Fruit fly (Drosophila melanogaster): ENCODE data around the gene Trc8.

The Trc8 gene

dm6 chr3R:29461846-29462245 lies 41.8 kb downstream of the Trc8 start (continued):
- TF ChIP-seq amos (GFP tag; IDR thresholded peaks at IDR 0.05; ENCODE audit: partially characterized antibody) (no peak), wdn (GFP tag; IDR thresholded peaks at IDR 0.05) (no peak), crc (GFP tag; optimal IDR thresholded peaks at IDR 0.05) (no peak), danr (GFP tag; IDR thresholded peaks at IDR 0.05) (no peak), CG14667 (GFP tag; IDR thresholded peaks at IDR 0.05) (no peak), CG34224 (GFP tag; IDR thresholded peaks at IDR 0.05; ENCODE audit: partially characterized antibody) (no peak), CG17568 (GFP tag; optimal IDR thresholded peaks at IDR 0.05) (no peak), sob (GFP tag; IDR thresholded peaks at IDR 0.05) (no peak), lmd (GFP tag; IDR thresholded peaks at IDR 0.05) (0 out of 2 replicates have a peak, but pooled peaks have one; percentile 6), MTF-1 (GFP tag; optimal IDR thresholded peaks at IDR 0.05; ENCODE audit: borderline replicate concordance) (no peak), CG11398 (GFP tag; optimal IDR thresholded peaks at IDR 0.05) (no peak), CG4360 (GFP tag; IDR thresholded peaks at IDR 0.05) (no peak), Aef1 (GFP tag; IDR thresholded peaks at IDR 0.05) (peak; percentile 29; the same call in 1 of the 3 replicates), Gug (GFP tag; IDR thresholded peaks at IDR 0.05) (no peak), sima (GFP tag; optimal IDR thresholded peaks at IDR 0.05) (no peak), CG18619 (GFP tag; optimal IDR thresholded peaks at IDR 0.05) (no peak), Adf1 (GFP tag; IDR thresholded peaks at IDR 0.05) (no peak), E2f1 (GFP tag; IDR thresholded peaks at IDR 0.05) (no peak), pum (GFP tag; optimal IDR thresholded peaks at IDR 0.05) (no peak), CG11093 (GFP tag; IDR thresholded peaks at IDR 0.05) (no peak), stc (GFP tag; IDR thresholded peaks at IDR 0.05) (0 out of 2 replicates have a peak, but pooled peaks have one; percentile 33), emc (GFP tag; optimal IDR thresholded peaks at IDR 0.05) (no peak), CoRest (tag; optimal IDR thresholded peaks at IDR 0.05) (no peak), CG14050 (GFP tag; IDR thresholded peaks at IDR 0.05) (no peak), CG7839 (tag; optimal IDR thresholded peaks at IDR 0.05) (no peak), CG31224 (GFP tag; IDR thresholded peaks at IDR 0.05) (no peak), ash1 (GFP tag; optimal IDR thresholded peaks at IDR 0.05) (no peak), bab2 (GFP tag; optimal IDR thresholded peaks at IDR 0.05) (no peak), CG16779 (GFP tag; IDR thresholded peaks at IDR 0.05) (0 out of 2 replicates have a peak, but pooled peaks have one; percentile 6), org-1 (GFP tag; optimal IDR thresholded peaks at IDR 0.05) (no peak), tx (GFP tag; optimal IDR thresholded peaks at IDR 0.05) (no peak), slou (GFP tag; optimal IDR thresholded peaks at IDR 0.05) (no peak), lbe (GFP tag; optimal IDR thresholded peaks at IDR 0.05) (no peak), da (GFP tag; optimal IDR thresholded peaks at IDR 0.05) (no peak), CG10959 (GFP tag; IDR thresholded peaks at IDR 0.05) (peak; percentile 43; the same call in 1 of the 2 replicates), Dip3 (GFP tag; optimal IDR thresholded peaks at IDR 0.05) (no peak), run (tag; optimal IDR thresholded peaks at IDR 0.05) (no peak), CG2199 (GFP tag; IDR thresholded peaks at IDR 0.05) (no peak), tgo (GFP tag; IDR thresholded peaks at IDR 0.05) (no peak), CG8359 (GFP tag; optimal IDR thresholded peaks at IDR 0.05; ENCODE audit: borderline replicate concordance) (no peak), row (GFP tag; IDR thresholded peaks at IDR 0.05) (peak; percentile 34; the same call in 1 of the 3 replicates), CG3847 (GFP tag; IDR thresholded peaks at IDR 0.05) (peak; percentile 16; the same call in 1 of the 2 replicates), HLH4C (GFP tag; IDR thresholded peaks at IDR 0.05; ENCODE audit: partially characterized antibody) (no peak), stwl (tag; optimal IDR thresholded peaks at IDR 0.05) (no peak), dmrt11E (tag; optimal IDR thresholded peaks at IDR 0.05) (no peak), kay (GFP tag; optimal IDR thresholded peaks at IDR 0.05) (no peak), gro (GFP tag; optimal IDR thresholded peaks at IDR 0.05) (no peak), ro (GFP tag; IDR thresholded peaks at IDR 0.05) (no peak), Ets65A (GFP tag) (peak; percentile 7), ken (GFP tag; IDR thresholded peaks at IDR 0.05) (peak; percentile 50; the same call in 1 of the 3 replicates), Dbx (GFP tag; IDR thresholded peaks at IDR 0.05) (no peak), zfh1 (GFP tag; IDR thresholded peaks at IDR 0.05) (0 out of 3 replicates have a peak, but pooled peaks have one; percentile 19), CG11085 (GFP tag; IDR thresholded peaks at IDR 0.05) (no peak)
